Worm (Caenorhabditis elegans) whole organism, young adult: ENCODE data around the gene Y62F5A.10.

Source experiments
- B0019.2 ChIP-seq: fragments of 200-800 bp; sonication (Bioruptor generic); conservative IDR thresholded peaks from 2 replicates; pipeline ENCODE4 v1.3.6; 2022; ENCODE audit warnings: missing genetic modification reagents, missing genetic modification characterization, missing compliant biosample characterization
- B0336.3 ChIP-seq: fragments of 200-800 bp; sonication (Bioruptor generic); IDR thresholded peaks from 2 replicates; pipeline ENCODE4 v1.3.6; 2022; ENCODE audit warnings: missing genetic modification characterization, missing compliant biosample characterization
- C06A6.2 ChIP-seq: fragments of 200-800 bp; sonication (Bioruptor generic); conservative IDR thresholded peaks from 2 replicates; pipeline ENCODE4 v1.3.6; 2022; ENCODE audit warnings: missing genetic modification characterization, missing compliant biosample characterization
- C17E4.6 ChIP-seq: fragments of 200-800 bp; sonication (Bioruptor generic); IDR thresholded peaks from 2 replicates; pipeline ENCODE4 v1.3.6; 2022; ENCODE audit warnings: missing genetic modification reagents, missing genetic modification characterization, missing compliant biosample characterization
- F10E7.11 ChIP-seq: sonication (generic microtip); optimal IDR thresholded peaks from 2 replicates; lab custom pipeline; 2017; ENCODE audit warnings: mild to moderate bottlenecking, missing genetic modification characterization, moderate library complexity, missing compliant biosample characterization
- F33H1.4 ChIP-seq: fragments of 200-800 bp; sonication (Bioruptor generic); IDR thresholded peaks from 2 replicates; pipeline ENCODE4 v1.3.6; 2022; ENCODE audit warnings: missing genetic modification reagents, missing genetic modification characterization, missing compliant biosample characterization
- F57C9.4 ChIP-seq: sonication (generic microtip); optimal IDR thresholded peaks from 2 replicates; lab custom pipeline; 2017; ENCODE audit warnings: mild to moderate bottlenecking, missing genetic modification characterization, missing compliant biosample characterization
- Y53G8AR.9 ChIP-seq: fragments of 200-800 bp; sonication (Bioruptor generic); conservative IDR thresholded peaks from 2 replicates; pipeline ENCODE4 v1.3.6; 2022; ENCODE audit warnings: missing genetic modification reagents, missing genetic modification characterization, missing compliant biosample characterization
- Y56A3A.18 ChIP-seq: fragments of 200-800 bp; sonication (Bioruptor generic); IDR thresholded peaks from 2 replicates; pipeline ENCODE4 v1.3.6; 2022; ENCODE audit warnings: missing genetic modification reagents, missing genetic modification characterization, missing compliant biosample characterization
- Y67H2A.10 ChIP-seq: fragments of 200-800 bp; sonication (Bioruptor generic); conservative IDR thresholded peaks from 2 replicates; pipeline ENCODE4 v1.3.6; 2022; ENCODE audit warnings: missing genetic modification reagents, missing genetic modification characterization, missing compliant biosample characterization
- ZK185.1 ChIP-seq: sonication (generic microtip); optimal IDR thresholded peaks from 2 replicates; lab custom pipeline; 2016; ENCODE audit warnings: mild to moderate bottlenecking, missing genetic modification characterization, missing compliant biosample characterization; ENCODE audit not compliant: poor library complexity, severe bottlenecking
- aptf-2 ChIP-seq: fragments of 200-800 bp; sonication (Bioruptor generic); conservative IDR thresholded peaks from 2 replicates; pipeline ENCODE4 v1.3.6; 2022; ENCODE audit warnings: missing genetic modification reagents, missing genetic modification characterization, missing compliant biosample characterization
- bed-2 ChIP-seq: fragments of 200-800 bp; sonication (Bioruptor generic); IDR thresholded peaks from 2 replicates; pipeline ENCODE4 v1.3.6; 2022; ENCODE audit warnings: missing genetic modification reagents, missing genetic modification characterization, missing compliant biosample characterization
- cebp-1 ChIP-seq, 2 experiments: fragments of 200-800 bp in 1 of 2; sonication (Bioruptor generic) in 1 of 2; sonication (generic microtip) in 1 of 2; IDR thresholded peaks in 1 of 2; optimal IDR thresholded peaks in 1 of 2; 2 replicates each; pipeline versions ENCODE4 v1.3.6 to Lab custom; 2017 to 2022; ENCODE audit warnings: missing compliant biosample characterization in 2 of 2, missing genetic modification characterization in 2 of 2, mild to moderate bottlenecking in 1 of 2, missing genetic modification reagents in 1 of 2, moderate library complexity in 1 of 2
- ceh-58 ChIP-seq: fragments of 200-800 bp; sonication (Bioruptor generic); IDR thresholded peaks from 2 replicates; pipeline ENCODE4 v1.3.6; 2022; ENCODE audit warnings: missing genetic modification characterization, missing compliant biosample characterization
- ceh-79 ChIP-seq: sonication (generic microtip); optimal IDR thresholded peaks from 2 replicates; lab custom pipeline; 2017; ENCODE audit warnings: mild to moderate bottlenecking, missing genetic modification characterization, missing compliant biosample characterization
- dpff-1 ChIP-seq: sonication (generic microtip); optimal IDR thresholded peaks from 2 replicates; lab custom pipeline; 2017; ENCODE audit warnings: mild to moderate bottlenecking, missing genetic modification characterization, missing compliant biosample characterization
- efl-1 ChIP-seq: fragments of 150-350 bp; optimal IDR thresholded peaks from 2 replicates; lab custom pipeline; 2014; ENCODE audit warnings: missing biosample characterization, missing genetic modification reagents, missing genetic modification characterization
- egrh-3 ChIP-seq: fragments of 200-800 bp; sonication (Bioruptor generic); IDR thresholded peaks from 2 replicates; pipeline ENCODE4 v1.3.6; 2022; ENCODE audit warnings: missing genetic modification reagents, missing genetic modification characterization, missing compliant biosample characterization
- ekl-4 ChIP-seq: fragments of 200-800 bp; sonication (Bioruptor generic); IDR thresholded peaks from 2 replicates; pipeline ENCODE4 v1.3.6; 2022; ENCODE audit warnings: missing genetic modification reagents, missing genetic modification characterization, missing compliant biosample characterization
- hlh-12 ChIP-seq: sonication (generic microtip); optimal IDR thresholded peaks from 2 replicates; lab custom pipeline; 2016; ENCODE audit warnings: missing genetic modification characterization, missing compliant biosample characterization
- hlh-26 ChIP-seq: fragments of 200-800 bp; sonication (Bioruptor generic); conservative IDR thresholded peaks from 2 replicates; pipeline ENCODE4 v1.3.6; 2022; ENCODE audit warnings: missing genetic modification reagents, missing genetic modification characterization, missing compliant biosample characterization
- let-607 ChIP-seq, 2 experiments: fragments of 200-800 bp in 1 of 2; sonication (Bioruptor generic) in 1 of 2; sonication (generic microtip) in 1 of 2; optimal IDR thresholded peaks; 2 replicates each; lab custom pipeline; 2016 to 2018; ENCODE audit warnings: mild to moderate bottlenecking in 2 of 2, missing compliant biosample characterization in 2 of 2, missing genetic modification characterization in 2 of 2, moderate library complexity in 2 of 2, missing genotype in 1 of 2
- lin-35 ChIP-seq, 3 experiments: fragments of 150-350 bp in 2 of 3; sonication (generic microtip) in 1 of 3; optimal IDR thresholded peaks; 2 replicates each; lab custom pipeline; 2014 to 2018; ENCODE audit warnings: missing biosample characterization in 3 of 3, missing genetic modification characterization in 3 of 3, missing genetic modification reagents in 3 of 3
- lin-40 ChIP-seq: sonication (generic microtip); optimal IDR thresholded peaks from 2 replicates; lab custom pipeline; 2016; ENCODE audit warnings: missing genetic modification characterization, mild to moderate bottlenecking, missing compliant biosample characterization, missing genotype, missing genetic modification reagents
- lir-1 ChIP-seq: fragments of 200-800 bp; sonication (Bioruptor generic); conservative IDR thresholded peaks from 2 replicates; pipeline ENCODE4 v1.3.6; 2022; ENCODE audit warnings: missing genetic modification reagents, missing genetic modification characterization, missing compliant biosample characterization
- lsl-1 ChIP-seq: fragments of 200-800 bp; sonication (Bioruptor generic); optimal IDR thresholded peaks from 2 replicates; lab custom pipeline; 2018; ENCODE audit warnings: mild to moderate bottlenecking, missing genetic modification characterization, moderate library complexity, missing compliant biosample characterization
- madf-10 ChIP-seq: sonication (generic microtip); optimal IDR thresholded peaks from 2 replicates; lab custom pipeline; 2016; ENCODE audit warnings: mild to moderate bottlenecking, missing genetic modification characterization, missing compliant biosample characterization
- madf-8 ChIP-seq: fragments of 200-800 bp; sonication (Bioruptor generic); conservative IDR thresholded peaks from 2 replicates; pipeline ENCODE4 v1.3.6; 2022; ENCODE audit warnings: missing genetic modification reagents, missing genetic modification characterization, missing compliant biosample characterization
- mel-28 ChIP-seq: sonication (generic microtip); optimal IDR thresholded peaks from 2 replicates; lab custom pipeline; 2016; ENCODE audit warnings: borderline replicate concordance, mild to moderate bottlenecking, missing genetic modification characterization, missing compliant biosample characterization
- nhr-80 ChIP-seq: sonication (generic microtip); optimal IDR thresholded peaks from 2 replicates; lab custom pipeline; 2016; ENCODE audit warnings: missing genetic modification characterization, missing compliant biosample characterization
- pbrm-1 ChIP-seq: fragments of 200-800 bp; sonication (Bioruptor generic); IDR thresholded peaks from 2 replicates; pipeline ENCODE4 v1.3.6; 2022; ENCODE audit warnings: missing genetic modification reagents, missing genetic modification characterization, missing compliant biosample characterization
- pha-4 ChIP-seq: fragments of 150-350 bp; sonication (generic microtip); optimal IDR thresholded peaks from 2 replicates; lab custom pipeline; 2014; ENCODE audit warnings: missing biosample characterization, missing genetic modification reagents, missing genetic modification characterization
- repo-1 ChIP-seq: sonication (generic microtip); optimal IDR thresholded peaks from 2 replicates; lab custom pipeline; 2017; ENCODE audit warnings: mild to moderate bottlenecking, missing genetic modification characterization, missing compliant biosample characterization
- sdz-38 ChIP-seq: sonication (generic microtip); optimal IDR thresholded peaks from 2 replicates; lab custom pipeline; 2016; ENCODE audit warnings: missing genotype, missing genetic modification characterization, missing compliant biosample characterization
- sptf-2 ChIP-seq: fragments of 200-800 bp; sonication (Bioruptor generic); optimal IDR thresholded peaks from 2 replicates; lab custom pipeline; 2018; ENCODE audit warnings: mild to moderate bottlenecking, missing genetic modification characterization, missing compliant biosample characterization
- tbp1 ChIP-seq: fragments of 200-800 bp; sonication (Bioruptor generic); optimal IDR thresholded peaks from 2 replicates; lab custom pipeline; 2018; ENCODE audit warnings: mild to moderate bottlenecking, missing genetic modification characterization, missing compliant biosample characterization
- xnd-1 ChIP-seq: sonication (generic microtip); optimal IDR thresholded peaks from 2 replicates; lab custom pipeline; 2016; ENCODE audit warnings: missing genotype, missing genetic modification reagents, missing genetic modification characterization, missing compliant biosample characterization
- zfh-2 ChIP-seq: fragments of 200-800 bp; sonication (Bioruptor generic); conservative IDR thresholded peaks from 2 replicates; pipeline ENCODE4 v1.3.6; 2022; ENCODE audit warnings: missing genetic modification reagents, missing genetic modification characterization, missing compliant biosample characterization
- ztf-18 ChIP-seq: sonication (generic microtip); optimal IDR thresholded peaks from 2 replicates; lab custom pipeline; 2016; ENCODE audit warnings: missing genotype, mild to moderate bottlenecking, missing genetic modification characterization, missing compliant biosample characterization
- ztf-22 ChIP-seq: fragments of 200-800 bp; sonication (Bioruptor generic); optimal IDR thresholded peaks from 2 replicates; lab custom pipeline; 2018; ENCODE audit warnings: mild to moderate bottlenecking, missing genetic modification characterization, moderate library complexity, missing compliant biosample characterization
- ztf-28 ChIP-seq: fragments of 200-800 bp; sonication (Bioruptor generic); IDR thresholded peaks from 2 replicates; pipeline ENCODE4 v1.3.6; 2022; ENCODE audit warnings: missing genetic modification reagents, missing genetic modification characterization, missing compliant biosample characterization
- ztf-6 ChIP-seq: fragments of 200-800 bp; sonication (Bioruptor generic); IDR thresholded peaks from 2 replicates; pipeline ENCODE4 v1.3.6; 2022; ENCODE audit warnings: missing genetic modification reagents, missing genetic modification characterization, missing compliant biosample characterization

Gene Y62F5A.10

DNA sequence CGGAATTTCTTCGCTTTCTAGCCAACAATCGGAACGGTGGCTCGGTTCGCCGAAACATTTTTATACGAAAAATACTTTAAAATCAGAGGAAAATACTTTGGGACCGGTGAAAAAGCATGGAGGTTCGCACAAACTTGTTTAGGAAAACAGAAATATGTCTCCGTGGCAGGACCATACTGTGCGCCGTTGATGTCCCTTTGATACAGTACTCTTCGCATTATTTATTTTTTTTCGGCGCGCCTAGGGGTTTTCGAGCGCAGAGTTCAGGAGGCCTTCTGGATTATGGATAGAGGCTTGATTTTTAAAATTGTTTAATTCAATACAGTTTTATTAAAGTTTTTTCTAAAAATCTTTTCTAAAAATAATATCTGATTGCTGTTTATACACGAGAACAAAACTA, 23.3 kb downstream of the Y62F5A.10 start, which contains the start of gene F54D5.9 (continued):
- TF ChIP-seq cebp-1 (GFP tag; IDR thresholded peaks at IDR 0.05; lab: Robert Waterston, UW): no peak
- no peak for TF ChIP-seq cebp-1 (tag; optimal IDR thresholded peaks at IDR 0.05; lab: Kevin White, UChicago)
- no peak for TF ChIP-seq hlh-12 (tag; lab: Kevin White, UChicago)
- no peak for TF ChIP-seq sptf-2 (GFP tag; lab: Kevin White, UChicago)
- peak; percentile 71 for TF ChIP-seq efl-1 (GFP tag; lab: Kevin White, UChicago)
- TF ChIP-seq xnd-1: peak; percentile 55
- no peak for TF ChIP-seq C17E4.6 (GFP tag; lab: Robert Waterston, UW)
- no peak for TF ChIP-seq dpff-1 (tag; lab: Kevin White, UChicago)
- no peak for TF ChIP-seq lin-40 (tag; lab: Kevin White, UChicago)
- TF ChIP-seq, all 124 proteins: peak for 14

DNA sequence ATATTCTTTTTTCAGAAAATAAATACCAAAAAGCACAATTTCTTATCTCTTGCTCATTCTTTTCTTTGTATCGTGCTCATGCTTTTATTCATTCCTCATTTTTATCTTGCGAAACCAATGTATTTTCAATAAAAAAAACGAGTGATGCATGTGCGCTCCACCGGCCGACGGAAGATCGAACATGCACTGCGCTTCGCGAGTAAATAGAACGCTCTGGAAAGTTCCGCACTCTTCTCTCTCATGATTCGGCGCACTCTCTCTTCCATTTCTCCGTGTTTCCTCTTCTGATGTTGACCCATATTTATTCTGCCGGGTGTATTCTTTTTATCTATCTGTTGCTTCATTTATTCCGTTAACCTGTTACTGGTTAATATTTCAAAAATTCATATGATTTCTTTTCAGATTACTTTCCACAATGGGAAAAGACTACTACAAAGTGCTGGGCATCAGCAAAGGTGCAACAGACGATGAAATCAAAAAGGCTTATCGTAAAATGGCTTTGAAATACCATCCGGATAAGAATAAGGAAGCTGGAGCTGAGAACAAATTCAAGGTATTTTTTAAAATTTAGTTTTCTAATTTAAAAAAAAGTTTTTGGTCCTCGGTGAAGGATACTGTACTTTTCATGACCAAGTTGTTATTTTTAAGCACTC, 24.0 kb downstream of the Y62F5A.10 start, which contains the start of gene dnj-13:
Gene dnj-13, plus strand, starts transcription at position 403 of the 653 bp plus-strand sequence.
- TF ChIP-seq tbp1 (GFP tag; lab: Kevin White, UChicago): peak; percentile 76
- peak; percentile 60 for TF ChIP-seq ztf-18 (tag; lab: Kevin White, UChicago)
- TF ChIP-seq hlh-26 (GFP tag; lab: Robert Waterston, UW): no peak
- peak; percentile 86; the same call in 1 of the 2 replicates for TF ChIP-seq zfh-2 (GFP tag; lab: Robert Waterston, UW)
- TF ChIP-seq sptf-2 (GFP tag; lab: Kevin White, UChicago): no peak
- peak; percentile 98 for TF ChIP-seq Y53G8AR.9
- TF ChIP-seq lsl-1: peak; percentile 70
- TF ChIP-seq ekl-4 (GFP tag; lab: Robert Waterston, UW): peak; percentile 98
- TF ChIP-seq C06A6.2 (GFP tag; lab: Robert Waterston, UW): peak; percentile 89
- TF ChIP-seq aptf-2 (GFP tag; lab: Robert Waterston, UW): peak; percentile 73
- TF ChIP-seq mel-28 (tag; lab: Kevin White, UChicago): peak; percentile 60
- peak; percentile 97 for TF ChIP-seq B0336.3
- TF ChIP-seq lir-1: peak; percentile 91
- TF ChIP-seq bed-2 (GFP tag; lab: Robert Waterston, UW): peak; percentile 43; the same call in 1 of the 2 replicates
- peak; percentile 41 for TF ChIP-seq pha-4
- peak; percentile 54 for TF ChIP-seq egrh-3 (GFP tag; lab: Robert Waterston, UW)
- peak; percentile 77 for TF ChIP-seq madf-8 (GFP tag; lab: Robert Waterston, UW)
- peak; percentile 91 for TF ChIP-seq repo-1 (tag; lab: Kevin White, UChicago)
- TF ChIP-seq madf-10 (tag; lab: Kevin White, UChicago): peak; percentile 77
- TF ChIP-seq Y56A3A.18: peak; percentile 82
- TF ChIP-seq ceh-79: peak; percentile 98
- peak; percentile 54; the same call in 1 of the 2 replicates for TF ChIP-seq B0019.2 (GFP tag; lab: Robert Waterston, UW)
- no peak for TF ChIP-seq hlh-12 (tag; lab: Kevin White, UChicago)
- TF ChIP-seq ztf-28 (GFP tag; lab: Robert Waterston, UW): peak; percentile 83; the same call in 1 of the 2 replicates
- TF ChIP-seq Y67H2A.10 (GFP tag; lab: Robert Waterston, UW): peak; percentile 95
- no peak for TF ChIP-seq sdz-38 (tag; lab: Kevin White, UChicago)
- TF ChIP-seq ceh-58: 0 out of 2 replicates have a peak, but pooled peaks have one; percentile 81
- TF ChIP-seq ZK185.1: peak; percentile 96
- no peak for TF ChIP-seq ztf-6 (GFP tag; lab: Robert Waterston, UW)
- TF ChIP-seq lin-35 (GFP tag; optimal IDR thresholded peaks at IDR 0.05; lab: Kevin White, UChicago): peak in 2 of 3 experiments; percentile 18 to 82
- TF ChIP-seq let-607 (tag; optimal IDR thresholded peaks at IDR 0.05; lab: Kevin White, UChicago): peak; percentile 72 to 86
- peak; percentile 94 for TF ChIP-seq cebp-1 (GFP tag; IDR thresholded peaks at IDR 0.05; lab: Robert Waterston, UW)
- TF ChIP-seq cebp-1 (tag; optimal IDR thresholded peaks at IDR 0.05; lab: Kevin White, UChicago): peak; percentile 97
- TF ChIP-seq nhr-80 (tag; lab: Kevin White, UChicago): peak; percentile 45
- TF ChIP-seq F33H1.4 (GFP tag; lab: Robert Waterston, UW): peak; percentile 83
- no peak for TF ChIP-seq F57C9.4 (tag; lab: Kevin White, UChicago)
- TF ChIP-seq ztf-22: peak; percentile 88
- TF ChIP-seq F10E7.11 (tag; lab: Kevin White, UChicago): peak; percentile 94
- peak; percentile 54 for TF ChIP-seq efl-1 (GFP tag; lab: Kevin White, UChicago)
- TF ChIP-seq pbrm-1 (GFP tag; lab: Robert Waterston, UW): peak; percentile 98
